Worm (Caenorhabditis elegans) whole organism, young adult: ENCODE measurements around the gene C54G10.1.

ENCODE experiments used
- B0019.2 ChIP-seq: fragments of 200-800 bp; sonication (Bioruptor generic); conservative IDR thresholded peaks from 2 replicates; pipeline ENCODE4 v1.3.6; 2022; ENCODE audit warnings: missing genetic modification reagents, missing genetic modification characterization, missing compliant biosample characterization
- F23B12.7 ChIP-seq: sonication (generic microtip); optimal IDR thresholded peaks from 2 replicates; lab custom pipeline; 2017; ENCODE audit warnings: missing genetic modification characterization, mild to moderate bottlenecking, missing compliant biosample characterization, antibody characterized with exemption, moderate library complexity; ENCODE audit not compliant: insufficient read depth
- F49E8.2 ChIP-seq: sonication (generic microtip); optimal IDR thresholded peaks from 3 replicates; lab custom pipeline; 2017; ENCODE audit warnings: missing genetic modification characterization, mild to moderate bottlenecking, missing compliant biosample characterization, antibody characterized with exemption, moderate library complexity; ENCODE audit not compliant: insufficient read depth
- F57A8.1 ChIP-seq: fragments of 200-800 bp; sonication (Bioruptor generic); optimal IDR thresholded peaks from 2 replicates; lab custom pipeline; 2018; ENCODE audit warnings: mild to moderate bottlenecking, missing genetic modification characterization, moderate library complexity, missing compliant biosample characterization
- F57C9.4 ChIP-seq: sonication (generic microtip); optimal IDR thresholded peaks from 2 replicates; lab custom pipeline; 2017; ENCODE audit warnings: mild to moderate bottlenecking, missing genetic modification characterization, missing compliant biosample characterization
- K11D2.4 ChIP-seq: fragments of 200-800 bp; sonication (Bioruptor generic); IDR thresholded peaks from 2 replicates; pipeline ENCODE4 v1.3.6; 2022; ENCODE audit warnings: missing genetic modification reagents, missing genetic modification characterization, missing compliant biosample characterization
- Y53G8AR.9 ChIP-seq: fragments of 200-800 bp; sonication (Bioruptor generic); conservative IDR thresholded peaks from 2 replicates; pipeline ENCODE4 v1.3.6; 2022; ENCODE audit warnings: missing genetic modification reagents, missing genetic modification characterization, missing compliant biosample characterization
- Y79H2A.3 ChIP-seq: fragments of 200-800 bp; sonication (Bioruptor generic); conservative IDR thresholded peaks from 2 replicates; pipeline ENCODE4 v1.3.6; 2022; ENCODE audit warnings: missing genetic modification reagents, missing genetic modification characterization, missing compliant biosample characterization
- ama-1 ChIP-seq, 3 experiments: fragments of 150-350 bp in 1 of 3; sonication (generic microtip) in 2 of 3; optimal IDR thresholded peaks; 2 replicates each; lab custom pipeline; 2014 to 2018; ENCODE audit warnings: missing biosample characterization in 2 of 3, missing genetic modification characterization in 2 of 3, missing genetic modification reagents in 2 of 3
- attf-6 ChIP-seq: fragments of 200-800 bp; sonication (Bioruptor generic); IDR thresholded peaks from 2 replicates; pipeline ENCODE4 v1.3.6; 2022; ENCODE audit warnings: missing genetic modification reagents, missing genetic modification characterization, missing compliant biosample characterization
- ceh-100 ChIP-seq: fragments of 200-800 bp; sonication (Bioruptor generic); IDR thresholded peaks from 2 replicates; pipeline ENCODE4 v1.3.6; 2022; ENCODE audit warnings: missing genetic modification reagents, missing genetic modification characterization, missing compliant biosample characterization
- ceh-91 ChIP-seq: fragments of 200-800 bp; sonication (Bioruptor generic); IDR thresholded peaks from 2 replicates; pipeline ENCODE4 v1.3.6; 2022; ENCODE audit warnings: missing genetic modification reagents, missing genetic modification characterization, missing compliant biosample characterization
- dpl-1 ChIP-seq: fragments of 150-350 bp; optimal IDR thresholded peaks from 2 replicates; lab custom pipeline; 2014; ENCODE audit warnings: missing biosample characterization, missing genetic modification reagents, missing genetic modification characterization
- efl-1 ChIP-seq: fragments of 150-350 bp; optimal IDR thresholded peaks from 2 replicates; lab custom pipeline; 2014; ENCODE audit warnings: missing biosample characterization, missing genetic modification reagents, missing genetic modification characterization
- hmg-1.2 ChIP-seq: fragments of 200-800 bp; sonication (Bioruptor generic); IDR thresholded peaks from 2 replicates; pipeline ENCODE4 v1.3.6; 2022; ENCODE audit warnings: missing genetic modification reagents, missing genetic modification characterization, missing compliant biosample characterization
- lin-26 ChIP-seq: fragments of 200-800 bp; sonication (Bioruptor generic); IDR thresholded peaks from 2 replicates; pipeline ENCODE4 v1.3.6; 2022; ENCODE audit warnings: missing genetic modification reagents, missing genetic modification characterization, missing compliant biosample characterization
- lin-40 ChIP-seq: sonication (generic microtip); optimal IDR thresholded peaks from 2 replicates; lab custom pipeline; 2016; ENCODE audit warnings: missing genetic modification characterization, mild to moderate bottlenecking, missing compliant biosample characterization, missing genotype, missing genetic modification reagents
- lin-54 ChIP-seq: fragments of 200-800 bp; sonication (Bioruptor generic); optimal IDR thresholded peaks from 2 replicates; lab custom pipeline; 2018; ENCODE audit warnings: mild to moderate bottlenecking, missing genetic modification characterization, missing compliant biosample characterization
- lsl-1 ChIP-seq: fragments of 200-800 bp; sonication (Bioruptor generic); optimal IDR thresholded peaks from 2 replicates; lab custom pipeline; 2018; ENCODE audit warnings: mild to moderate bottlenecking, missing genetic modification characterization, moderate library complexity, missing compliant biosample characterization
- lsy-27 ChIP-seq: sonication (generic microtip); optimal IDR thresholded peaks from 2 replicates; lab custom pipeline; 2017; ENCODE audit warnings: missing genetic modification characterization, mild to moderate bottlenecking, missing compliant biosample characterization, antibody characterized with exemption, missing genotype, borderline replicate concordance; ENCODE audit not compliant: insufficient read depth
- madf-3 ChIP-seq: fragments of 200-800 bp; sonication (Bioruptor generic); IDR thresholded peaks from 2 replicates; pipeline ENCODE4 v1.3.6; 2022; ENCODE audit warnings: missing genetic modification reagents, missing genetic modification characterization, missing compliant biosample characterization
- madf-6 ChIP-seq: fragments of 200-800 bp; sonication (Bioruptor generic); IDR thresholded peaks from 2 replicates; pipeline ENCODE4 v1.3.6; 2022; ENCODE audit warnings: missing genetic modification reagents, missing genetic modification characterization, missing compliant biosample characterization
- nfya-2 ChIP-seq: fragments of 200-800 bp; sonication (Bioruptor generic); IDR thresholded peaks from 2 replicates; pipeline ENCODE4 v1.3.6; 2022; ENCODE audit warnings: missing genetic modification reagents, missing genetic modification characterization, missing compliant biosample characterization
- nhr-120 ChIP-seq: fragments of 200-800 bp; sonication (Bioruptor generic); IDR thresholded peaks from 2 replicates; pipeline ENCODE4 v1.3.6; 2022; ENCODE audit warnings: missing genetic modification characterization, missing compliant biosample characterization
- rec-8 ChIP-seq, 2 experiments: sonication (generic microtip); optimal IDR thresholded peaks; 2 replicates each; lab custom pipeline; 2016; ENCODE audit warnings: mild to moderate bottlenecking in 2 of 2, missing genetic modification characterization in 2 of 2, missing genetic modification reagents in 2 of 2, missing genotype in 2 of 2, missing biosample characterization in 1 of 2, missing compliant biosample characterization in 1 of 2, moderate library complexity in 1 of 2
- repo-1 ChIP-seq: sonication (generic microtip); optimal IDR thresholded peaks from 2 replicates; lab custom pipeline; 2017; ENCODE audit warnings: mild to moderate bottlenecking, missing genetic modification characterization, missing compliant biosample characterization
- rpc-1 ChIP-seq, 2 experiments: fragments of 150-350 bp in 1 of 2; sonication (generic microtip) in 1 of 2; optimal IDR thresholded peaks; 2 replicates each; lab custom pipeline; 2014 to 2018; ENCODE audit warnings: missing biosample characterization in 1 of 2, missing genetic modification characterization in 1 of 2, missing genetic modification reagents in 1 of 2, missing genotype in 1 of 2
- snpc-3.4 ChIP-seq: sonication (generic microtip); optimal IDR thresholded peaks from 2 replicates; lab custom pipeline; 2017; ENCODE audit warnings: missing genetic modification characterization, mild to moderate bottlenecking, missing compliant biosample characterization, antibody characterized with exemption, moderate library complexity, missing genotype, missing genetic modification reagents
- snpc-4 ChIP-seq, 5 experiments: fragments of 150-350 bp in 1 of 5; sonication (generic microtip) in 4 of 5; optimal IDR thresholded peaks; 2 replicates each; lab custom pipeline; 2014 to 2018; ENCODE audit warnings: missing genetic modification characterization in 5 of 5, missing biosample characterization in 3 of 5, antibody characterized with exemption in 2 of 5, mild to moderate bottlenecking in 2 of 5, missing compliant biosample characterization in 2 of 5, missing genotype in 2 of 5, moderate library complexity in 2 of 5, missing genetic modification reagents in 1 of 5
- somi-1 ChIP-seq: fragments of 200-800 bp; sonication (Bioruptor generic); optimal IDR thresholded peaks from 2 replicates; lab custom pipeline; 2018; ENCODE audit warnings: mild to moderate bottlenecking, missing genetic modification characterization, missing compliant biosample characterization
- unc-130 ChIP-seq: sonication (generic microtip); optimal IDR thresholded peaks from 2 replicates; lab custom pipeline; 2016; ENCODE audit warnings: missing genetic modification reagents, missing genetic modification characterization, missing compliant biosample characterization
- zfh-2 ChIP-seq: fragments of 200-800 bp; sonication (Bioruptor generic); conservative IDR thresholded peaks from 2 replicates; pipeline ENCODE4 v1.3.6; 2022; ENCODE audit warnings: missing genetic modification reagents, missing genetic modification characterization, missing compliant biosample characterization
- ztf-25 ChIP-seq: fragments of 200-800 bp; sonication (Bioruptor generic); IDR thresholded peaks from 2 replicates; pipeline ENCODE4 v1.3.6; 2022; ENCODE audit warnings: missing genetic modification reagents, missing genetic modification characterization, missing compliant biosample characterization
- ztf-26 ChIP-seq: sonication (generic microtip); optimal IDR thresholded peaks from 2 replicates; lab custom pipeline; 2017; ENCODE audit warnings: missing genetic modification characterization, missing compliant biosample characterization
- ztf-28 ChIP-seq: fragments of 200-800 bp; sonication (Bioruptor generic); IDR thresholded peaks from 2 replicates; pipeline ENCODE4 v1.3.6; 2022; ENCODE audit warnings: missing genetic modification reagents, missing genetic modification characterization, missing compliant biosample characterization
- ztf-3 ChIP-seq: fragments of 200-800 bp; sonication (Bioruptor generic); optimal IDR thresholded peaks from 2 replicates; lab custom pipeline; 2018; ENCODE audit warnings: mild to moderate bottlenecking, missing genetic modification characterization, missing compliant biosample characterization

The C54G10.1 gene

DNA sequence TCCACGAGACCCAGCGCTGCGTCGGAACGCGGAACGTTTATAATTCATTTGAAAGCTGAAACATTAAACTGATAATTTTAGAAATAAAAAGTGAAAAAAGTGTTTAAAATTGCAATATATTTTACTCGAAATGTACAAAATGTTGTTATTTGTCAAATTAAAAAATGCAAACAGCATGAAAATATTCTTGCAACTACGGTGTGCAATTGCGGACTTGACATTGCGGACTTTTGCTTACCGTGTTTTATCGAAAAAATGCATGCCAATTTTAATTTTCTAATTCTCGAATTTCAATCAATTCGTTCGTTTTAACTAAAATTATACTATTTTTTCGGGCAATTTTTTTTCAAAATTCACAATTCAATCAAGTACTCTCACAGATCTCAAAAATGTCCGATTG is 28.7 kb upstream of the C54G10.1 start, which contains the start of the genes R11H6.5 and ccnk-1 (continued):
- TF ChIP-seq rpc-1 (optimal IDR thresholded peaks at IDR 0.05; lab: Kevin White, UChicago): no peak
- TF ChIP-seq rpc-1 (tag; optimal IDR thresholded peaks at IDR 0.05; lab: Kevin White, UChicago): no peak
- TF ChIP-seq F57A8.1 (GFP tag; lab: Kevin White, UChicago): no peak
- TF ChIP-seq lsl-1 (GFP tag; lab: Kevin White, UChicago): peak; percentile 93
- no peak for TF ChIP-seq ztf-25 (GFP tag; lab: Robert Waterston, UW)
- TF ChIP-seq F49E8.2 (tag; lab: Kevin White, UChicago): peak; percentile 19
- TF ChIP-seq F23B12.7 (tag; lab: Kevin White, UChicago): peak; percentile 59
- no peak for TF ChIP-seq zfh-2 (GFP tag; lab: Robert Waterston, UW)
- TF ChIP-seq lsy-27 (tag; lab: Kevin White, UChicago): no peak
- TF ChIP-seq lin-40 (tag; lab: Kevin White, UChicago): no peak
- TF ChIP-seq snpc-4 (GFP tag; optimal IDR thresholded peaks at IDR 0.05; lab: Kevin White, UChicago): no peak
- TF ChIP-seq snpc-4 (tag; optimal IDR thresholded peaks at IDR 0.05; lab: Kevin White, UChicago): peak in 1 of 4 experiments; percentile 8

DNA sequence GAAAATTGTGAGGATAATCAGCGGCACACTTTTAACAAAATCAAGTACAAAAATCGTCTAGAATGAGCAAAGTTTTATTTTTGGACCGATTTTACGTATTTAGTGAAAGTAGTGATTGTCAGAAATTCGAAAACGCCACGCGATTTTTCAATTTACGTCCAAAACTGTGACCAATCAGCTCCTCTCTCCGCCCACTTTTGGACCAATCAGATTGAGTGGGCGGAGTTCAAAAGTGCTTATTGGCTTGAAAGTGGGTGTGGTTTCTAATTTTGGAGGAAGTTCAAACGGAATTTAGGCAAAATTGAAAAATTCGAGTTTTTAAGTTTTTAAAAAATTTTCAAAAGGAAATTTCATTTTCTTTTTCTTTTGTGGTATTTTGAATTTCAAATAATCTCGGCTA is 26.4 kb upstream of the C54G10.1 start:
- no peak for TF ChIP-seq nhr-120 (GFP tag; lab: Robert Waterston, UW)
- no peak for TF ChIP-seq attf-6 (GFP tag; lab: Robert Waterston, UW)
- TF ChIP-seq repo-1 (tag; lab: Kevin White, UChicago): no peak
- no peak for TF ChIP-seq nfya-2
- TF ChIP-seq rec-8 (tag; optimal IDR thresholded peaks at IDR 0.05; lab: Kevin White, UChicago): no peak
- TF ChIP-seq hmg-1.2: no peak
- no peak for TF ChIP-seq lin-26
- no peak for TF ChIP-seq F57C9.4 (tag; lab: Kevin White, UChicago)
- no peak for TF ChIP-seq dpl-1 (GFP tag; lab: Kevin White, UChicago)
- TF ChIP-seq F57A8.1 (GFP tag; lab: Kevin White, UChicago): no peak
- TF ChIP-seq somi-1 (GFP tag; lab: Kevin White, UChicago): no peak
- TF ChIP-seq ama-1 (optimal IDR thresholded peaks at IDR 0.05; lab: Kevin White, UChicago): no peak
- TF ChIP-seq ama-1 (GFP tag; optimal IDR thresholded peaks at IDR 0.05; lab: Kevin White, UChicago): no peak
- TF ChIP-seq ceh-91 (GFP tag; lab: Robert Waterston, UW): no peak
- no peak for TF ChIP-seq ceh-100 (GFP tag; lab: Robert Waterston, UW)
- no peak for TF ChIP-seq snpc-3.4 (tag; lab: Kevin White, UChicago)
- TF ChIP-seq Y53G8AR.9: no peak

DNA sequence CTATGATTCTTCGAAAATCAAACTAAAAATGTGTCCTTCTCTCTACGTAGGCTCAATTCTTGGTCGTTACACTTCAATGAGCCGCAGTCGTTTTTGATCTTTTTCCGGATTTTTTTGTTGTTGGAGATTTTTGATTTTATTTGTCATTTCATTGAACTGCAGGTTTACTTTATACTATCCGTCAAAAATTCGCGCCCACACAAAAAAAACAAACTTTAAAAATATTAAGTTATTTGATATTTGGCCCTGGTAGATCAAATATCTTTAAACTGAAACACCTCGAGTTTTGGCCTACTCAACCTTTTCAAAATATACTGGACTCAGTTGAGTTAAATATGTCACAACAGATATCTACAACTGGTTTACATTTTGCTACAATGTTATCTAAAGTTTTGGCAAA is 25.2 kb upstream of the C54G10.1 start:
- TF ChIP-seq ztf-26 (tag; lab: Kevin White, UChicago) (no peak), madf-6 (GFP tag; lab: Robert Waterston, UW) (peak; percentile 52; the same call in 1 of the 2 replicates), efl-1 (GFP tag; lab: Kevin White, UChicago) (peak; percentile 53)

DNA sequence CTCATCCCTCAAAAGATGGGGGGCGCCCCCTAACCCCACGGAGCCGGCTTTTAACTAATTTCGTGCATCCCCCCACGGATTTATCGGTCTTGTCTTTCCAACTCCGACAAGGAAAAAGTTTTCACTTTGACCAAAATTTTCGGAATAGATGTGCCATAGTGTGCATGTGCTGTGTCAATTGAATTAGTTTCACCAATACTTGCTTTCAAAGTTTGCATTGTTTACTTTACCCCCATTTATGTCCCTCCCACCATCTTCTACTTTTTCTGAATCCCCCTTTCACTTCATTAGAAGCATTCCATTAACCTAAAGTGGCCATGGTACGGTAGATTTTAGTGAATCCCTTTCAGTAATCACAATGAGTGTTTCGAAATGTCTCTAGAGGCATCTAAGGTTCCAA is 23.2 kb upstream of the C54G10.1 start:
- no peak for TF ChIP-seq unc-130 (GFP tag; lab: Kevin White, UChicago)
- TF ChIP-seq B0019.2: no peak
- no peak for TF ChIP-seq K11D2.4 (GFP tag; lab: Robert Waterston, UW)
- no peak for TF ChIP-seq Y79H2A.3 (GFP tag; lab: Robert Waterston, UW)
- no peak for TF ChIP-seq lin-54 (GFP tag; lab: Kevin White, UChicago)
- 0 out of 2 replicates have a peak, but pooled peaks have one; percentile 32 for TF ChIP-seq madf-3 (GFP tag; lab: Robert Waterston, UW)
- TF ChIP-seq hmg-1.2: no peak
- 0 out of 2 replicates have a peak, but pooled peaks have one; percentile 13 for TF ChIP-seq ztf-28 (GFP tag; lab: Robert Waterston, UW)
- TF ChIP-seq ztf-3: no peak
